Fruit fly (Drosophila melanogaster) whole organism, wandering third instar larva: ENCODE measurements around the gene CG32655.

Experiments
- CG32264 ChIP-seq: fragments of 200-800 bp; sonication (Bioruptor generic); optimal IDR thresholded peaks from 2 replicates; lab custom pipeline; 2016; ENCODE audit warnings: missing biosample characterization, missing genetic modification characterization
- Dfd ChIP-seq: fragments of >200 bp; optimal IDR thresholded peaks from 2 replicates; lab custom pipeline; 2017; ENCODE audit warnings: missing biosample characterization, missing genetic modification characterization
- Hr78 ChIP-seq: fragments of >200 bp; optimal IDR thresholded peaks from 2 replicates; lab custom pipeline; 2017; ENCODE audit warnings: missing biosample characterization, missing genetic modification characterization
- Hr83 ChIP-seq: fragments of 200-300 bp; sonication (Bioruptor generic); optimal IDR thresholded peaks from 2 replicates; lab custom pipeline; 2016; ENCODE audit warnings: missing biosample characterization, mild to moderate bottlenecking, missing genetic modification characterization, moderate library complexity; ENCODE audit not compliant: poor library complexity, severe bottlenecking
- Jra ChIP-seq: sonication (Bioruptor generic); optimal IDR thresholded peaks from 2 replicates; lab custom pipeline; 2016; ENCODE audit warnings: missing biosample characterization, missing genetic modification characterization
- Myc ChIP-seq: fragments of >200 bp; optimal IDR thresholded peaks from 2 replicates; lab custom pipeline; 2017
- N ChIP-seq: fragments of >200 bp; optimal IDR thresholded peaks from 2 replicates; lab custom pipeline; 2018; ENCODE audit warnings: missing biosample characterization, missing external identifiers, missing genetic modification characterization
- br ChIP-seq: fragments of 200-800 bp; sonication (Bioruptor generic); optimal IDR thresholded peaks from 2 replicates; lab custom pipeline; 2016; ENCODE audit warnings: missing biosample characterization, missing genetic modification characterization
- dmrt93B ChIP-seq: fragments of 200-800 bp; sonication (Bioruptor generic); optimal IDR thresholded peaks from 2 replicates; lab custom pipeline; 2018; ENCODE audit warnings: missing biosample characterization, mild to moderate bottlenecking, missing genetic modification characterization
- fru ChIP-seq: fragments of 200-800 bp; sonication (Bioruptor generic); optimal IDR thresholded peaks from 3 replicates; lab custom pipeline; 2016; ENCODE audit warnings: missing biosample characterization, mild to moderate bottlenecking, missing genetic modification characterization
- psq ChIP-seq: fragments of 200-800 bp; sonication (Bioruptor generic); optimal IDR thresholded peaks from 3 replicates; lab custom pipeline; 2017; ENCODE audit warnings: missing biosample characterization, mild to moderate bottlenecking, missing genetic modification characterization, moderate library complexity

DNA sequence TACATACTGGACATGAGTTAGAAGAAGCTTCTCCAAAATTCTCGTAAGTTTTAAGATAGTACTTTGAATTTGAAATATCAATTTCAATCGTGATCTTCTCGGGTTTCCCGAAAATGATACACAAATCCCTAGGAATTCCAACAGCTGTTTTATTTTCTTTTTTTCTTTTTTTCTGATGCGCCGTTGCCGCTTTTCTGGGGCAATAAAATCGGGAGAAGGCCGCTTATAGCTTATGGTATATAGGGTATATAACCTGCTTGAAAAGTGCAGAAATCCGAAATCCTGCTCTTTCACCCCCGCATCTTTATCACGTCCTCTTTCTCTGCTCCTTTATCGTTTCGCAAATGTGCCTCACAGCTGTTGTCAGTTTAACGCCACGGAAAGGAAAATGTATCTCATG lies 29.5 kb downstream of the CG32655 start:
- TF ChIP-seq Hr83 (GFP tag; lab: Kevin White, UChicago) (no peak), dmrt93B (GFP tag; lab: Kevin White, UChicago) (no peak), br (GFP tag; lab: Kevin White, UChicago) (no peak), N (GFP tag; lab: Kevin White, UChicago) (no peak), Myc (lab: Kevin White, UChicago) (no peak), Hr78 (GFP tag; lab: Kevin White, UChicago) (no peak), Dfd (GFP tag; lab: Kevin White, UChicago) (no peak), psq (GFP tag; lab: Kevin White, UChicago) (peak; percentile 14), fru (GFP tag; lab: Kevin White, UChicago) (no peak), CG32264 (GFP tag; lab: Kevin White, UChicago) (no peak), Jra (no peak)
